In genomic region chrIV:13205891-13206290, ce11 we compare ENCODE assay signal across 5 worm cellular contexts.
A peak's percentile ranks its signal among the peaks of the same experiment; 100 is the strongest.
TF ChIP-seq lines count a peak whose summit lies in the region.

No protein-coding gene starts in this region.

TF ChIP-seq in whole organism, L1 larva, 84 proteins besides CTCF, POLR2A, EP300 and RAD21:
- TF ChIP-seq dsc-1 (tag; optimal IDR thresholded peaks at IDR 0.05; lab: Kevin White, UChicago) (no peak), dpl-1 (GFP tag; optimal IDR thresholded peaks at IDR 0.05; lab: Kevin White, UChicago) (peak; percentile 68 to 84 (median 77)), Y116A8C.19 (tag; optimal IDR thresholded peaks at IDR 0.05; lab: Kevin White, UChicago; ENCODE audit: borderline replicate concordance) (no peak), nhr-19 (GFP tag; conservative IDR thresholded peaks at IDR 0.05; lab: Robert Waterston, UW) (no peak), C04F5.9 (tag; optimal IDR thresholded peaks at IDR 0.05; lab: Kevin White, UChicago) (no peak), ztf-4 (tag; optimal IDR thresholded peaks at IDR 0.05; lab: Kevin White, UChicago) (no peak), lsy-2 (tag; optimal IDR thresholded peaks at IDR 0.05; lab: Kevin White, UChicago) (peak in 1 of 2 experiments; percentile 65), F16B12.6 (tag; optimal IDR thresholded peaks at IDR 0.05; lab: Kevin White, UChicago) (peak; percentile 7), lin-35 (GFP tag; optimal IDR thresholded peaks at IDR 0.05; lab: Kevin White, UChicago) (peak; percentile 65 to 90), efl-1 (optimal IDR thresholded peaks at IDR 0.05; lab: Kevin White, UChicago) (peak; percentile 78 to 82), efl-1 (GFP tag; optimal IDR thresholded peaks at IDR 0.05 in 1 of 2; lab: Kevin White, UChicago) (peak; percentile 82 to 98), C16A3.4 (tag; optimal IDR thresholded peaks at IDR 0.05; lab: Kevin White, UChicago) (no peak), sox-4 (tag; optimal IDR thresholded peaks at IDR 0.05; lab: Kevin White, UChicago) (no peak), ceh-82 (tag; optimal IDR thresholded peaks at IDR 0.05; lab: Kevin White, UChicago) (peak in 1 of 3 experiments; percentile 21), grh-1 (GFP tag; IDR thresholded peaks at IDR 0.05; lab: Robert Waterston, UW) (no peak), snu-23 (GFP tag; optimal IDR thresholded peaks at IDR 0.05; lab: Kevin White, UChicago) (peak; percentile 28)
TF ChIP-seq in whole organism, L1 larva: peak in this region for 7.

TF ChIP-seq in whole organism, L3 larva, 47 proteins besides CTCF, POLR2A, EP300 and RAD21:
- TF ChIP-seq lin-15B (tag; optimal IDR thresholded peaks at IDR 0.05; lab: Kevin White, UChicago) (peak; percentile 51), elt-2 (tag; optimal IDR thresholded peaks at IDR 0.05; lab: Kevin White, UChicago) (peak; percentile 34), fkh-2 (tag; optimal IDR thresholded peaks at IDR 0.05; lab: Kevin White, UChicago) (no peak), nfya-1 (tag; optimal IDR thresholded peaks at IDR 0.05; lab: Kevin White, UChicago; ENCODE audit: insufficient read depth) (peak; percentile 49), hmg-11 (tag; optimal IDR thresholded peaks at IDR 0.05; lab: Kevin White, UChicago) (no peak), pqm-1 (tag; optimal IDR thresholded peaks at IDR 0.05; lab: Kevin White, UChicago) (peak; percentile 7)

TF ChIP-seq in whole organism, early embryonic, 17 proteins besides CTCF, POLR2A, EP300 and RAD21:
- TF ChIP-seq hmg-4 (GFP tag; optimal IDR thresholded peaks at IDR 0.05; lab: Kevin White, UChicago) (peak; percentile 15), tbx-37 (GFP tag; conservative IDR thresholded peaks at IDR 0.05; lab: Robert Waterston, UW) (no peak)

TF ChIP-seq in whole organism, midembryonic, 9 proteins besides CTCF, POLR2A, EP300 and RAD21:
- TF ChIP-seq cog-1 (tag; optimal IDR thresholded peaks at IDR 0.05; lab: Kevin White, UChicago) (peak; percentile 21), ztf-23 (GFP tag; IDR thresholded peaks at IDR 0.05; lab: Robert Waterston, UW) (no peak)

TF ChIP-seq in whole organism, young adult, 124 proteins besides CTCF, POLR2A, EP300 and RAD21:
- TF ChIP-seq efl-1 (GFP tag; optimal IDR thresholded peaks at IDR 0.05; lab: Kevin White, UChicago) (peak; percentile 26), athp-1 (tag; optimal IDR thresholded peaks at IDR 0.05; lab: Kevin White, UChicago) (no peak), mcd-1 (GFP tag; IDR thresholded peaks at IDR 0.05; lab: Robert Waterston, UW) (peak; percentile 74)

Comparison
In these comparisons a context has a peak if more than half of its experiments do, and no peak if none do; other contexts are left out.
1. Of the 8 proteins assayed by ChIP-seq in both whole organism, young adult and whole organism, L1 larva: peak only in whole organism, young adult: none; only in whole organism, L1 larva: dpl-1 and lin-35; in both: efl-1; in neither: 5.